Worm (Caenorhabditis elegans) whole organism, L4 larva: ENCODE data around the gene sre-1.

ENCODE experiments used
- F37D6.2 ChIP-seq: sonication (generic microtip); optimal IDR thresholded peaks from 2 replicates; lab custom pipeline; 2016; ENCODE audit warnings: mild to moderate bottlenecking, missing genetic modification characterization, missing compliant biosample characterization
- aha-1 ChIP-seq: fragments of 150-350 bp; peaks from one replicate; lab custom pipeline; 2014; ENCODE audit warnings: missing biosample characterization, missing genetic modification characterization
- hlh-11 ChIP-seq: fragments of 200-800 bp; sonication (Bioruptor generic); optimal IDR thresholded peaks from 2 replicates; lab custom pipeline; 2018; ENCODE audit warnings: mild to moderate bottlenecking, missing genetic modification characterization, missing compliant biosample characterization
- lin-15B ChIP-seq: fragments of 150-350 bp; sonication (generic microtip); optimal IDR thresholded peaks from 3 replicates; lab custom pipeline; 2014; ENCODE audit warnings: missing biosample characterization, missing genetic modification characterization
- lin-29 ChIP-seq: fragments of 200-800 bp; sonication (Bioruptor generic); IDR thresholded peaks from 2 replicates; pipeline ENCODE4 v1.3.6; 2022; ENCODE audit warnings: missing genetic modification reagents, missing genetic modification characterization, missing compliant biosample characterization
- lir-3 ChIP-seq: sonication (generic microtip); optimal IDR thresholded peaks from 2 replicates; lab custom pipeline; 2016; ENCODE audit warnings: mild to moderate bottlenecking, missing genetic modification characterization, missing compliant biosample characterization
- nhr-28 ChIP-seq: fragments of 150-350 bp; optimal IDR thresholded peaks from 2 replicates; lab custom pipeline; 2014; ENCODE audit warnings: missing biosample characterization, missing genetic modification characterization
- nhr-77 ChIP-seq: fragments of 150-350 bp; optimal IDR thresholded peaks from 2 replicates; lab custom pipeline; 2014; ENCODE audit warnings: missing biosample characterization, missing genetic modification characterization
- unc-39 ChIP-seq: sonication (generic microtip); optimal IDR thresholded peaks from 2 replicates; lab custom pipeline; 2017; ENCODE audit warnings: missing biosample characterization, missing genetic modification characterization
- unc-62 ChIP-seq, 3 experiments: fragments of 150-350 bp in 1 of 3; sonication (generic microtip); optimal IDR thresholded peaks in 2 of 3; peaks in 1 of 3; 1 replicate in 1 of 3; 2 replicates in 2 of 3; lab custom pipeline; 2014 to 2017; ENCODE audit warnings: missing biosample characterization in 3 of 3, missing genetic modification characterization in 3 of 3, missing genetic modification reagents in 3 of 3, missing genotype in 1 of 3

- TF ChIP-seq F37D6.2 (tag; lab: Kevin White, UChicago), result no peak
- no peak for TF ChIP-seq unc-39
- TF ChIP-seq nhr-77, result no peak
- no peak for TF ChIP-seq unc-62 (GFP tag; optimal IDR thresholded peaks at IDR 0.05 in 1 of 2; lab: Kevin White, UChicago)
- TF ChIP-seq unc-62 (tag; optimal IDR thresholded peaks at IDR 0.05; lab: Kevin White, UChicago), result no peak
- no peak for TF ChIP-seq nhr-28
- no peak for TF ChIP-seq lir-3 (tag; lab: Kevin White, UChicago)
- TF ChIP-seq hlh-11 (tag; lab: Kevin White, UChicago), result no peak
- no peak for TF ChIP-seq lin-15B (tag; lab: Kevin White, UChicago)
- no peak for TF ChIP-seq aha-1
- TF ChIP-seq lin-29 (GFP tag; lab: Robert Waterston, UW), result no peak
These were observed 19.1 kb upstream of the sre-1 start, which contains the start of gene pid-1 for ce11 chrII:7690384-7690783.
